Fruit fly (Drosophila melanogaster) whole organism, prepupa: ENCODE measurements around the gene CG8173.

ENCODE experiments used
- CG11762 ChIP-seq: fragments of 200-800 bp; sonication (Bioruptor generic); optimal IDR thresholded peaks from 3 replicates; lab custom pipeline; 2016; ENCODE audit warnings: missing biosample characterization, missing genetic modification characterization; ENCODE audit not compliant: insufficient read depth
- CG31627 ChIP-seq: fragments of 200-800 bp; sonication (Bioruptor generic); optimal IDR thresholded peaks from 3 replicates; lab custom pipeline; 2016; ENCODE audit warnings: missing biosample characterization, missing genetic modification characterization
- CG8632 ChIP-seq: fragments of 200-800 bp; sonication (Bioruptor generic); optimal IDR thresholded peaks from 3 replicates; lab custom pipeline; 2016; ENCODE audit warnings: missing biosample characterization, missing genetic modification characterization
- Ets96B ChIP-seq: fragments of 200-800 bp; optimal IDR thresholded peaks from 2 replicates; lab custom pipeline; 2019; ENCODE audit warnings: missing biosample characterization, mild to moderate bottlenecking, missing genetic modification characterization, moderate library complexity
- esn ChIP-seq: fragments of 200-800 bp; sonication (Bioruptor generic); optimal IDR thresholded peaks from 2 replicates; lab custom pipeline; 2016; ENCODE audit warnings: missing biosample characterization, mild to moderate bottlenecking, missing genetic modification characterization, moderate library complexity
- salr ChIP-seq, 2 experiments: fragments of 200-800 bp; sonication (Bioruptor generic); optimal IDR thresholded peaks; 3 replicates each; lab custom pipeline; 2016 to 2018; ENCODE audit warnings: missing biosample characterization in 2 of 2, missing genetic modification characterization in 2 of 2, mild to moderate bottlenecking in 1 of 2
- topi ChIP-seq: fragments of 200-800 bp; sonication (Bioruptor generic); optimal IDR thresholded peaks from 3 replicates; lab custom pipeline; 2016; ENCODE audit warnings: missing biosample characterization, missing genetic modification characterization

DNA sequence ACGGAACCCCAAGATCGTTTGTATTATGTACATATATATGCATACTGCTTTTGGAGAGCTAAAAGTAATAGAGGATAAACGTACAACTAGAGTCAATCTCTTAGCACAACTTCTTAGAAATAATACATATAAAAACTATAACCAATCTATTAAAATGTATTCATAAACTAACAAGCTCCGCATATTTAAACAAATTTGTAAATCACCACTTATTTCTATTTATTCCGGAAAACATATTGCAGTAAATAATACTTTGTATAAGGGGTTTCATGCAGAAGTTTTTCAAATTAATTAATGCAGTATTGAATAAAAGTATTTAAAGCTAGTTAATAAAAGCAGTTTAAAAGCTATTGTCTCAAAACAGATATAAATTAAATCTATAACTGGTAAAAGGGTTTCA is 3.0 kb upstream of the CG8173 start:
- TF ChIP-seq salr (GFP tag; optimal IDR thresholded peaks at IDR 0.05; lab: Kevin White, UChicago) (peak in 1 of 2 experiments; percentile 13), CG8632 (GFP tag; lab: Kevin White, UChicago) (no peak), CG31627 (GFP tag; lab: Kevin White, UChicago) (no peak), esn (peak; percentile 27), topi (GFP tag; lab: Kevin White, UChicago) (no peak), CG11762 (GFP tag; lab: Kevin White, UChicago) (no peak), Ets96B (tag; lab: Kevin White, UChicago) (no peak)
